Worm (Caenorhabditis elegans): ENCODE measurements around the gene Y55B1BR.8.

- TF ChIP-seq flt-1 (GFP tag; IDR thresholded peaks at IDR 0.05) = no peak
- no peak for TF ChIP-seq T22C8.4 (GFP tag; IDR thresholded peaks at IDR 0.05)
- no peak for TF ChIP-seq cog-1 (tag; optimal IDR thresholded peaks at IDR 0.05)
- TF ChIP-seq ztf-29 (GFP tag; IDR thresholded peaks at IDR 0.05) = no peak
- no peak for TF ChIP-seq ref-1 (GFP tag; conservative IDR thresholded peaks at IDR 0.05)
- no peak for TF ChIP-seq ztf-23 (GFP tag; IDR thresholded peaks at IDR 0.05)
- no peak for TF ChIP-seq med-1 (GFP tag; optimal IDR thresholded peaks at IDR 0.05; ENCODE audit: insufficient read depth)
- TF ChIP-seq tab-1 (GFP tag; IDR thresholded peaks at IDR 0.05) = no peak
Observed at ce11 chrIII:475154-475553, 31.0 kb downstream of the Y55B1BR.8 start, which contains the start of gene mat-3.
